Fruit fly (Drosophila melanogaster): Measurements from ENCODE around the gene Cyp6d5.
A peak's percentile ranks its signal among the peaks of the same experiment; 100 is the strongest.

Gene Cyp6d5

DNA sequence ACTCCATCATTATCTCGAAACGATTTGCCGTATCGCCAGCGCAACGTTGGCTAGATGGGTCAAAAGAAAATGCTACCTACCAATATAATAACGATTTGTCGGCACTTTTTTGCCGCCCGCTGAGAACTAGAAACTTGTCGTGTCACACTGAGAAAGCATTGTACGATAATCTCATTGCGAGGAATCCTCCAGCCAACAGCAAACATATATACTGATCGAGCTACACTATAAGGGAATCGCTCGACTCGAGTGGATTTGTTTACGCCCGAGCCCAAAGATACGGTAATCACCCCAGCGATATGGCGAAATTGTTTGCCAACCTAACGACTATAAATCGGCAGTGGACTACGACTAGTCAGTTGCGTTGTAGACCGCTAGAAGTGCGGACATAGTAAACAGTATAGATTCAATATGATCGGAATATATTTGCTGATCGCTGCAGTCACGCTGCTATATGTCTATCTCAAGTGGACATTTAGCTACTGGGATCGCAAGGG is at the start of gene Cyp6d5:
Gene Cyp6d5, plus strand, starts transcription at position 356 of the 497 bp plus-strand sequence.
- TF ChIP-seq noc (tag; optimal IDR thresholded peaks at IDR 0.05) = peak; percentile 28

DNA sequence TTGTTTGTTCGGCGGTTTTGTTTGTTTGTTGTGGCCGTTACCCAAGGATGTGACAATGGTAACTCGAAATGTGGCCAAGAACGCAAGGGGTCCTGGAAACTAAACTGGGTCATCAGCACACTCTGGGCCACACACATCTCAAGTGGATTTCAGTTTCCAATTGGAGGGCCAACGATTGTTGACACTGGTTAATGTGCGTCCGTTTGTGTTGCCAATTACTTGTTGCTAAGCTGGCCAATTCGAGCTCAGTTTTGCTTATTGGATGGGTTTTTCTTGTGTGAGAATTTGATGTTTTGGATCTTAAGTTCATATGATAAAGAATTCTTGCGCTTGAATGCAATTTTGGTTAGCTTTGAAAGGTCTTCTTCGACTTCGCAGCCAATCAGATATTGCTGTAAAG is 48.1 kb upstream of the Cyp6d5 start:
- no peak for TF ChIP-seq noc (tag; optimal IDR thresholded peaks at IDR 0.05)

DNA sequence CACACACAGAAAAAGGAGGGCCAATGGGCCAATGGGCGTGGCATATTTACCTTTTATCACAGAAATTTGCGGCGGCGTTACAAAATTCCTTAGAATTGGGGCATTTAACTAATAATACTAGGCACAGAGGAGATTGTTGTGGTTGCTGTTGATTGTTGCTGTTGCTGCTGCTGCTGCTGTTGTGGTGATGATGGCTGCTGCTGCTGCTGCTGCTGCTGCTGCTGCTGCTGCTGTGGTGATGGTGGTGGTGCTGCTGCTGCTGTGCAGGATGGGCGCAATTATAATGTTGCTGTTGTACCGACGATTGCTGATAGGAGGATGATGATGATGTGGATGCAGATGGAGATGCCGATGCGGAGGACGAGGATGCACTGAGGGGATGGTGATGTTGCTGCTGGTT is 47.4 kb upstream of the Cyp6d5 start:
- no peak for TF ChIP-seq noc (tag; optimal IDR thresholded peaks at IDR 0.05)

DNA sequence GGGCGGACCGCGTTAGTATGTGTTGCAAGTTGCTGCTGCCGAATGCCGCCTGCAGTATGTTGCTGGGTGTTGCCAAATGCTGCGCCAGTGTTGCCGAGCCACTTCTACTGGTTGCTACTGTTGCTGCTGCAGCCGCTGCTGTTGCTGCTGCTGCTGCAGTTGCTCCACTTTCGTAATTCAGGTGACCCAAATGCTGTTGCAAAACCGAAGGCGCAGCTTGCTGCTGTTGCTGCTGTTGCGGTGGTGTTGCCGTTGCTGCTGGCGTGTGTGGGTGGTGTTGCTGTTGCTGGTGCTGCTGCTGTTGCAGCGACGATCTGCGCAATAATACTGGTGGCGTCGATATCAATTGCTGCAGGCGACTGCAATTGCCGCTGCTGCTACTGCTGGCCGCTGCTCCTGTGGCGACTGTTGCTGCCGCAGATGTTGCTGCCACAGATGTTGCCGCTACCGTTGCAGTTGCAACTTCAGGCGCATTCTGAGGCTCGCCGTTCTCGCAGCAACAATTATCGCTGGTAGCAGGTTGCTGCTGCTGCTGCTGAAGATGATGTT is 46.7 kb upstream of the Cyp6d5 start:
- TF ChIP-seq noc (tag; optimal IDR thresholded peaks at IDR 0.05) = no peak

DNA sequence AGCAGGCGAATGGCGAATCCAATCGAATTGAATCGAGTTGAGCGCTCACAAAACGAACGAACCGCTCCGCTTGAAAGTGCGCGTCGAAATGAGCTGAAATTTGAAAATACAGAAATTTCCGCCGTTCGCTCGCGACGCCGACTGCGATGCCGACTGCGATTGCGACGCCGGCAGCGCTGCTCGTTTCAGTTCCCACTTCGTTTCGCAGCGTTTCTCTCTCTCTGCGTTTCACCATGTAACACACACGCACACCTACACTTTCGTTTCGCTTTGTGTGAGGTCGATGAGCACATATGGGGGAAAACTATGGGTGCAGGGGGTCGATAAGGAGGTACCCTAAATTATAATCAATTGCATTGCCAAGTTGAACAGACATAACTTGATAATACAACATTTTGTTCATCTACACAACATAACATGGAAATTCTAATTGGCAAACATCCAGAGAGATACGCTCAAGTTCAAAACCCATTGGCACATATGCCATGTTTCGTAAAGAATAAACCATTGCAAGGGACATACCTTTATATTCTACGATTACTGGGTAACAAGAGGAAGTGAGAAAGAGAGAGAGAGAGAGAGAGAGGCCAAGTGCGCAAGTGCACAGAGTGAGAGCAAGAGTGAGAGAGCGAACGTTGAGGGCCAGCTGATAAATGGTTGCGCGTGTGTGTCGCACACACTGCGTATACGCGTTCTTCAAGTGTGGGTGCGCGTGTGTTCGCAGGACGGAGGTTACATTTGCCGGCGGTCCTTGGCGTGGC is 45.6 kb upstream of the Cyp6d5 start:
- TF ChIP-seq noc (tag; optimal IDR thresholded peaks at IDR 0.05) = peak; percentile 94

DNA sequence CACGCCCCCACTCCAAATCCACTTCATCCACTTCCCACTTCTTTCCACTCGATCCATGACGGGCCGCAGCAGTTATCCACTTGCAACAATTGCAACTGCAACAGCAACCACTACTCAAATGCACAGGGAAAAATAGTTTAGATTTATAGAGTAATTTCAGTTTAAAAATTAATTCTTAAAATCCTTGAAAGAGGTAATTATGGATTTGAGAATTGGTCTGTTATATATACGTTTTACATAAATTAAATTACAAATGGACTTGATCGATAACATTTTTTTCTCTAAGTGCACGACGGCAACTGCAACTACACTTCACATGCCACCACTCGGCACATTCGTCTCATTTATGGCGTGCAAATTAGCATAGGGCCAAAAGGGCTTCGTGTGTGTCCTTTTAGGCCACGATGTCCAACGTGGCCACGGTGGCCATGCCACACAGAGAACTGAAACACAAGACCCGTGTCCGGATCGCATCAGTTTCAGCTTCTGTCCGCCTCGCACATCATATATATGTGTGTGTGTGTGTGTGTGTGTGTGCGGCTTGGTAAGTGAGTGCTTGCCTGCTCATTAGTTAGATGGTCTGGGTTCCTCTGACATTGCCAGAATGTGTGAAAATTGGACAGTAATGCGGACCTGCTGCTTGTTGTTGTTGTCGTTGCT is 44.0 kb upstream of the Cyp6d5 start:
- TF ChIP-seq noc (tag; optimal IDR thresholded peaks at IDR 0.05) = no peak

DNA sequence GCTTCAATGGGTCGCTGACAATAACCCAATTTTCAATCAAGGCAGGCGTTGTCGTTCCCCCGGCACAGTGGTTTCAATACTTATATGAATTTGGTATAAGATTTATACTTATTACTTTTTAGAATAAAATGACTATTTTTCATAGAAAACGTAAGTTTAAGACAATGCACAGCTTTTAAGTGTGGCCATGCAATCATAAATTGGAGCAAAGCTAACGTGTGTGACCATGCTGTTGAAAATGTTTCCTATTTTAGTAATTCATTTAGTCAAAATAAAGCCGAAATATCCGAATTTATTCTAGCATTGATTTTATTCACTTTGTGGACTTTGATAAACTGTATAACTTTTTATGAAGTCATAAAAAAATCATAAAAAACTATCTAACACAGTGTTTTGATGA is 42.4 kb upstream of the Cyp6d5 start:
- no peak for TF ChIP-seq noc (tag; optimal IDR thresholded peaks at IDR 0.05)

DNA sequence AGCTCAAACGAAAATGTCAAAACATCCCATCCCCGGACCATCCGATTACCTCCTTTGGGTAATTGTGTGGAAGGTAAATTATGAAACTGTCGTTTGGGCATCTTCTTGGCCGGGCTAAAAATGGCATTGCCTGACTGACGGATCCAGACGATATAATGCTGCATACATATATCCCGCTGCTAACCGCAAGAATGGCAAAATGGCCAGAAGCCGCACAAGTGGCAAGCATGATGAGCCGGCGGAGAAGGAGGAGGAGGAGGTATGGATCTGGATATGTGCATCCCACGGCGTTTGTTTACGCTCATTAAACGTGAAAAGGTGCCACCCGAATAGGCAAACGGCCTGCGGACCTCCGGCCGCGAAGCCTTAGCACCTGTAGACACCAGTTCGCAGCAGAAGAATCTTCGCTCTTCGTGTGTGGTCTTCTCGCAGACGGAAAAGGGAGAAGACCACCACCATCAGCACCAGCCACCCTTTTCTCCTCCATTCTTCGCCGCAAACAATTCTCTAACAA is 40.0 kb upstream of the Cyp6d5 start:
- TF ChIP-seq noc (tag; optimal IDR thresholded peaks at IDR 0.05) = no peak

DNA sequence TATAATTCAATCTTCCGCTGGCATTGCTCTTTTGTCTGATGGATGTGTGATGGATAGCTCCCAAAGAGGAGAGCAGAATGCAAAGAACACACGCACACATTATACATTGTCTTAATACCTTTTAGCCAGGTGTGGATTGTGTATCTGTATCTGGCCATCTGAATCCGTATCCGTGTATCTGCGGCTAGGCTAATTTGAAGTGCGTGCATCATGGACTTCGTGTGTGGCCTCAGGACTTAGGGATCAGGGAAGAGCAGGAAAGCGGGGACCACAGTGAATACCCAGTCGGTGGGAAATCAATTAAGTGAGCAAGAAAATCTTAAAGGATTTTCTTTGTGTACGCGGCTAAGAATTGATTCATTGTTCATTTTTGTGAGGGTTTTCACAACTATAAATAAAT is 39.6 kb upstream of the Cyp6d5 start:
- no peak for TF ChIP-seq noc (tag; optimal IDR thresholded peaks at IDR 0.05)

DNA sequence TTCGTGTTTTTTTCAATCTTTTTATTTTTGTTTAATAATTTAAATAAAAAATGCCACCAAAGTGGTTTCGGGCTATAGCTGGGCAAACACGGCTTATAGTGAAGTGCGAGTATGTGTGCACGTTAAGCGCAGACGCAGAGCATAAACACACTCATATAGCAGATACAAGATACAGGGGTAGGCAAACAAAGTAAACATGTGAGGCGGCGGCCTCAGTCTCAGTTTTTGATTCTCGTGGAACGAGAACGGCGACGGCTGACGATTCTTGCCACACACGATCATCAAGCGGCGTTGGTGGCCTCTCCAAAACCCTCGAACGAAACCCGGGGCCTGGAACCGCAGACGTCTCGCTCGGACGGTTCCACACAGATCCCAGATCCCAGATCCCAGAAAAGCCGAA is 38.9 kb upstream of the Cyp6d5 start:
- no peak for TF ChIP-seq noc (tag; optimal IDR thresholded peaks at IDR 0.05)

DNA sequence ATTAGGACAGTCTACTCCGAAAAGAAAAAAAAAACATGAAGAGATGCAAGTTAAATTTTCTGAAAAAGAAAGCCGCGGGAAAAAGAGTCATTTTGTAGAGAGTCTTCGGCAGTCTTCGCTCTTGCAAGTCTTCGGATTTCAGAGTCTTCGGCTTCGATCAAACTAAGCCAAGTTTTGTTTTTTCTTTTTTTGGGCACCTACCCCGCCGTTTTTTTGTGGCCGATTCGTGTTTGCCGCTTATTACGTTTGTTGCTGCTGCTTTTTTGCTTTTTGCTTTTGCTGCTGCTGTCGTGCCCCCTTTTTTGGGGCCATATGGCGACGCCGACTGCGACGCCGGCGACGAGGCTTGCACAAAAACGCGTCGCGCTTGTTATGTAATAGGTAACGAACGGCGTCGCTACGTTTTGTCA is 36.9 kb upstream of the Cyp6d5 start:
- TF ChIP-seq noc (tag; optimal IDR thresholded peaks at IDR 0.05) = no peak

DNA sequence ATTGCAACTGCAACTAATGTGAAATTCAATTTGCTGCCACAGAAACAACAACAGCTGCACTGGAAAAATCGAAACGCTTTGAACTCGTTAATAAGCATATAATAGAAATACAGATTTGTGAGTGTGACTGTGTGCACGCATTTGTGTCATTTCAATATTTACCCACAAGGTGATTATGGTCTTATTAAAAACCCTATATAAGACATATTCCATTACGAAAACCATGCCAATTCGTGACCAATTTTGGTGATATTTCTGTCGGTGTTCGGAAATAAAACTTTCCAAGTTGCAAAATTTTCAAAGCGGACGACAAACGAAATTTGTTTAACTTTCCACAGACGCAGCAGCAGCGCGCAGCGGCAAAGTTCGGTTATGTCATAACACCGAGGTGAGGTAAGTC is 33.6 kb upstream of the Cyp6d5 start:
- TF ChIP-seq noc (tag; optimal IDR thresholded peaks at IDR 0.05) = no peak

DNA sequence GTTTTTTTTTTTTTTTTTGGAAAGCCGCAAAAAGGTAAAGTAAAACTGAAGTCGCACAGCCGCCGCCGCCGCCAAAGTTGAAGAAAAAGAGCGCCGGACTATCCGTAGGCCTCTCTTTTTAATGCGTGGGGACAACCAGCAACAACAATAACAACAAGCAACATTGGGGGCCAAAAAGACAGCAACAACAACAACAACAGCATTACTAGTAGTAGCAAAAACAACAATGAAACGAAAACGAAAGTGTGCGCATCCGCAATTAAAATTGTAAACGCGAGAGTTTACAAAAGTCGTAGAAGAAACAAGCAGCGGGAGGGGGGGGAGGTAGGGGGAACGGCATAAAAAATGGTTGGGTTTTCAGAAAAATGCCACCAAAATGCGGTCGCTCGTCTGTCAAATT is 33.1 kb upstream of the Cyp6d5 start:
- no peak for TF ChIP-seq noc (tag; optimal IDR thresholded peaks at IDR 0.05)

DNA sequence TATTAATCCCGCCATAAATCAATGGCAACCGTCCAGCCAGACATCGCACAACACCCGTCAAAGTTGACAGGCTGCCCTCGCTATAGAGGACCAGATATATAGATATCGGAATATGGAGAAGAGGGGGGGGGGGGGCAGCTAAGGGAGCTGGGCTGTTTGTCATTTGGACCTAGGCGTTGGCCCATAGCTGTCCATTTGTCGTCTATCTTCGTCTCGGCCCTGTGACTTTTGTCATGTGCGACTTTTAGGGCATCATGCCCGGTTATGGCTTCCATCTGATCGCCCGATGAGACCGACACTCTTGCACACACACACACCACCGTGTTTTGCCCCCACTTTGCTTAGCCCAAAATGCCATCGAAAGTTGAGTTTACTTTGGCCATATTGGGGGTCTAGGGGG is 31.3 kb upstream of the Cyp6d5 start:
- TF ChIP-seq noc (tag; optimal IDR thresholded peaks at IDR 0.05) = no peak

DNA sequence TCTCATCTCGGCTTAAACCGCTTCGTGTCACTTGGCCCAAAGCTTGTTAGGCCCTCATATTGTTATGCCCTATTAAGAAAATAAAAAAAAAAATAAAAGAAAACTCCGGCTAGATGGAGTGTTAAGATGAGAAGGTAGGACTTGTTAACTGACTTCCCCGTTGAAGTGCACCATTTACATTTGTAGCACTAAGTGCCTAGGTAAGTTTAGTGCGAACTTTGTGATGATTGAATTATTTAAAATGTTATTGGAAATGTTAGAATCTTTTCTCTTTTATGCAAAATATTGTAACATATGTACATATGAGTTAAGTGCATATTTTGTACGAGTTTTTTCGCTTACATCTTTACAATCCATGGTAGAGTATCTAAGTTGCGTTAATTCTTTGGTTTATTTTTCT is 30.9 kb upstream of the Cyp6d5 start:
- TF ChIP-seq noc (tag; optimal IDR thresholded peaks at IDR 0.05) = no peak

DNA sequence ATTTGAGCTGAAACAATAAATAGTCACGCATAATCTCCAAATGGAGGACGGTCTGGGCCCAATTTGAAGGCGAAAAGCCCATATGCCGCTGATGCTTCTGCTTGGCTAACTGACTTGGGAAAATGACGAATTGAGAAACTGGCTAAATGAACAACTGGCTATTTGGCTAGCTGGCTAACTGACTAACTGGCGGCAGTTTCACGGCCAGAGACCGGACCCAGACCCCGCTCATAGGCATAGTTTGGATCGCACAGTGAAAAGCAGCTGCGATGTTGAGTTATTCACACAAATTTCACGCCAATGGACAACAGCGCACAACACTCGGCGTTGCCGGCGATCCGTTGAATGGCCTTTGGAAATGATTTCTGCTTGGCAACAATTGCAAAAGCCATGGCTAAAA is 30.4 kb upstream of the Cyp6d5 start:
- no peak for TF ChIP-seq noc (tag; optimal IDR thresholded peaks at IDR 0.05)

DNA sequence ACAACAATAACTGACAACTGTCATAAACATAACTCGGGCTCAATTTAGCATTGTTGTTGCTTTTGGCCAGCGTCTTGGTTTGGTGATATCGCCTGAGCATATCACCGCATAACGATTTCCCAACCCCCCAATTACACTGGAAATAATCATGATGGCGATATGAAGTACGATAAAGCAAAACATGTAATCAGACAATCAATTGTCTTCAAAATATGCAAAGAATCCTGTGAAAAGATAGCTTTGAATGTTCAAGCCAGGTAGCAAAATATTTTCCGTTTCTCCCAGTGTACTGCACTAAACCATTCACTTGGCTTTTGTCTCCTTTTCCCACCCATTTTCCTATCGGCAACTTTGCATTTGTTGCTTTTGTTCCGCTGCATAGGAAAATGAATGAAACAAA is 29.5 kb upstream of the Cyp6d5 start:
- no peak for TF ChIP-seq noc (tag; optimal IDR thresholded peaks at IDR 0.05)

Measured in whole organism, larva.